Fruit fly (Drosophila melanogaster): ENCODE measurements around the gene RPA2.

DNA sequence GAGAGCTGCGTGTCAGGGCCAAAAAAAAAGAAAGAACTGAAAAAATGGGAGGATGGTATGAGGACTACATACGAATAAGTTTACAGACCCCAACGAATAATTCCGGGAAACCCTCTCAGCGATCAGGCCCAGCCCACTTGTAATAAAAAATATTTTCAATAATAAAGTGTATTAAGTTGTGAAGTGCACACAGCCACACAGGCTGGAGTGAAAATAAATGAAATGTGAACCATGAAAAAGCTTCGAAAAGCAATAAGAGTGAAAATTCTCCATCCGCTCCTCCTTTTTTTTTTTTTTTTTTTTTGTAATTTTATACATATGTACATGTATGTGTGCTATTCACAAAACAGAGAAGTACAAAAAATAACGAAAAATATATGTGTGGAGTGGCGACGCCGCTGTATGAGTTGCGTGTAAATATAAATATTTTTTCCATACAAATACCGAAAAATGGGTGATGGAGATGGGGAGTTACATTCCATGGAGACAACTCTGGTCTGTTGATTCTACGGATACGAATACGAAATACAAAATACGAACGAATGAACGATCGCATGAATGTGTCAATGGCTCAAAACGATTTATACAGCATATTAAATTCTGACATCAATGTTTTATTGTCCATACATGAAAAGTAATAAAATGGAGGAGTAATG lies 45.8 kb upstream of the RPA2 start:
- TF ChIP-seq Blimp-1 (GFP tag; optimal IDR thresholded peaks at IDR 0.05) (no peak), esn (GFP tag; optimal IDR thresholded peaks at IDR 0.05) (no peak), CG6163 (GFP tag; IDR thresholded peaks at IDR 0.05) (no peak), CG6854 (GFP tag; optimal IDR thresholded peaks at IDR 0.05) (no peak), CG8632 (GFP tag; optimal IDR thresholded peaks at IDR 0.05) (no peak), Lpt (GFP tag; optimal IDR thresholded peaks at IDR 0.05) (no peak), Sox15 (GFP tag; optimal IDR thresholded peaks at IDR 0.05) (no peak), CG10631 (GFP tag; optimal IDR thresholded peaks at IDR 0.05) (no peak), vri (GFP tag; optimal IDR thresholded peaks at IDR 0.05) (no peak), lz (GFP tag; optimal IDR thresholded peaks at IDR 0.05) (no peak), Ets21C (GFP tag; optimal IDR thresholded peaks at IDR 0.05) (no peak), dac (GFP tag; optimal IDR thresholded peaks at IDR 0.05) (no peak), eg (GFP tag; IDR thresholded peaks at IDR 0.05) (no peak), Ets96B (tag; optimal IDR thresholded peaks at IDR 0.05) (no peak)
